Worm (Caenorhabditis elegans) whole organism, L2 larva: ENCODE measurements around the gene sfxn-1.5.

Source experiments
- R02D3.7 ChIP-seq: fragments of 150-350 bp; optimal IDR thresholded peaks from 2 replicates; lab custom pipeline; 2014; ENCODE audit warnings: missing biosample characterization, missing genetic modification characterization
- ZK546.5 ChIP-seq: sonication (generic microtip); optimal IDR thresholded peaks from 2 replicates; lab custom pipeline; 2017; ENCODE audit warnings: missing biosample characterization, missing genetic modification characterization
- alr-1 ChIP-seq: fragments of 150-350 bp; optimal IDR thresholded peaks from 2 replicates; lab custom pipeline; 2014; ENCODE audit warnings: missing biosample characterization, missing genetic modification characterization
- ama-1 ChIP-seq: fragments of 150-350 bp; optimal IDR thresholded peaks from 2 replicates; lab custom pipeline; 2018; ENCODE audit warnings: inconsistent platforms
- ceh-16 ChIP-seq: fragments of 150-350 bp; optimal IDR thresholded peaks from 2 replicates; lab custom pipeline; 2014; ENCODE audit warnings: missing biosample characterization, missing genetic modification characterization
- fos-1 ChIP-seq: fragments of 150-350 bp; optimal IDR thresholded peaks from 2 replicates; lab custom pipeline; 2014; ENCODE audit warnings: missing biosample characterization, missing genetic modification characterization
- lin-13 ChIP-seq: fragments of 150-350 bp; optimal IDR thresholded peaks from 2 replicates; lab custom pipeline; 2014; ENCODE audit warnings: missing biosample characterization, missing genetic modification reagents, missing genetic modification characterization
- nhr-12 ChIP-seq: fragments of 150-350 bp; optimal IDR thresholded peaks from 2 replicates; lab custom pipeline; 2014; ENCODE audit warnings: missing biosample characterization, missing genetic modification characterization
- nhr-237 ChIP-seq: fragments of 150-350 bp; optimal IDR thresholded peaks from 2 replicates; lab custom pipeline; 2014; ENCODE audit warnings: missing biosample characterization, missing genetic modification characterization
- unc-39 ChIP-seq: fragments of 150-350 bp; optimal IDR thresholded peaks from 2 replicates; lab custom pipeline; 2014; ENCODE audit warnings: missing biosample characterization, missing genetic modification characterization
- unc-55 ChIP-seq: fragments of 150-350 bp; sonication (generic microtip); optimal IDR thresholded peaks from 3 replicates; lab custom pipeline; 2014; ENCODE audit warnings: missing biosample characterization, missing genetic modification reagents, missing genetic modification characterization
- unc-62 ChIP-seq: fragments of 150-350 bp; optimal IDR thresholded peaks from 2 replicates; lab custom pipeline; 2014; ENCODE audit warnings: missing biosample characterization, missing genetic modification reagents, missing genetic modification characterization
- ztf-11 ChIP-seq: sonication (generic microtip); optimal IDR thresholded peaks from 2 replicates; lab custom pipeline; 2017; ENCODE audit warnings: missing biosample characterization, missing genetic modification characterization

- TF ChIP-seq ZK546.5, result no peak
- TF ChIP-seq alr-1 (tag; lab: Kevin White, UChicago), result no peak
- no peak for TF ChIP-seq nhr-237 (tag; lab: Kevin White, UChicago)
- no peak for TF ChIP-seq unc-55
- TF ChIP-seq ztf-11 (tag; lab: Kevin White, UChicago), result no peak
- no peak for TF ChIP-seq R02D3.7
- no peak for TF ChIP-seq unc-62 (GFP tag; lab: Kevin White, UChicago)
- TF ChIP-seq lin-13, result no peak
- TF ChIP-seq ama-1, result no peak
- no peak for TF ChIP-seq ceh-16 (tag; lab: Kevin White, UChicago)
- TF ChIP-seq fos-1 (tag; lab: Kevin White, UChicago), result no peak
- no peak for TF ChIP-seq nhr-12 (tag; lab: Kevin White, UChicago)
- TF ChIP-seq unc-39 (tag; lab: Kevin White, UChicago), result no peak
Measured at ce11 chrX:11679211-11679977, 17.9 kb upstream of the sfxn-1.5 start.
